Worm (Caenorhabditis elegans): ENCODE measurements around the gene str-16.

The str-16 gene

DNA sequence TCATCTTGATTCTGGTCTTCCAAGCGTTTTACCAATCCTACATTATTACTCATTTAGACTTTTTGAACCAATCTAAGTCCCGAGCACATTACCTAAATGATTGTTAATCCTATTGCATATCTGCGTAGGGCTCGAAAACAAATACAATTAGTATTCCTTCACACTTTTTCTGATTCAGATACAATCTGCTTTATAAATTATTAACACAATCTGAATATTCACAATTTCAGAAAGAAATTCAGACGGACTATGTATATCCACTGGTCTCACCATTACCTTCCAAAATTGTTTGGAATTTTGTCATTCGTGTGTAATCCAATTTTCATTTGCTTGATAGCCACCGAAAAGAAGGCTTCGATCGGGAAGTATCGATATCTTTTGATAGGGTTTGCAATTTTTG is 4.5 kb downstream of the str-16 start, which contains the start of gene srj-11:
Gene srj-11, plus strand, starts transcription at position 250 of the 400 bp plus-strand sequence.
- TF ChIP-seq nhr-76 (tag; optimal IDR thresholded peaks at IDR 0.05) (no peak), mdl-1 (tag; optimal IDR thresholded peaks at IDR 0.05) (no peak), nhr-23 (tag; optimal IDR thresholded peaks at IDR 0.05) (no peak), snpc-4 (tag; optimal IDR thresholded peaks at IDR 0.05) (no peak), elt-2 (tag; optimal IDR thresholded peaks at IDR 0.05) (no peak), sea-2 (GFP tag; optimal IDR thresholded peaks at IDR 0.05) (no peak), nhr-43 (tag; optimal IDR thresholded peaks at IDR 0.05; ENCODE audit: poor library complexity, severe bottlenecking) (no peak), daf-12 (tag; optimal IDR thresholded peaks at IDR 0.05) (no peak), ceh-82 (tag; optimal IDR thresholded peaks at IDR 0.05) (no peak), pqm-1 (tag; optimal IDR thresholded peaks at IDR 0.05) (no peak), nhr-28 (tag; optimal IDR thresholded peaks at IDR 0.05) (no peak)

- TF ChIP-seq nhr-67 (tag; optimal IDR thresholded peaks at IDR 0.05) (no peak), pha-4 (tag; optimal IDR thresholded peaks at IDR 0.05) (no peak), nhr-12 (tag; optimal IDR thresholded peaks at IDR 0.05) (no peak), eor-1 (tag; optimal IDR thresholded peaks at IDR 0.05) (no peak), ZK546.5 (tag; optimal IDR thresholded peaks at IDR 0.05) (no peak), unc-39 (tag; optimal IDR thresholded peaks at IDR 0.05) (no peak), fos-1 (tag; optimal IDR thresholded peaks at IDR 0.05) (no peak), ceh-9 (tag; optimal IDR thresholded peaks at IDR 0.05) (no peak), elt-3 (tag; optimal IDR thresholded peaks at IDR 0.05) (no peak), ztf-4 (tag; optimal IDR thresholded peaks at IDR 0.05) (no peak), pqm-1 (tag; optimal IDR thresholded peaks at IDR 0.05) (no peak), unc-62 (GFP tag; optimal IDR thresholded peaks at IDR 0.05) (no peak), elt-2 (tag; optimal IDR thresholded peaks at IDR 0.05) (no peak), mml-1 (tag; optimal IDR thresholded peaks at IDR 0.05) (no peak)
Measured at ce11 chrV:3242984-3243383, 6.3 kb downstream of the str-16 start, which contains the start of gene gst-23. Gene gst-23, plus strand, starts transcription at chrV:3243284.

DNA sequence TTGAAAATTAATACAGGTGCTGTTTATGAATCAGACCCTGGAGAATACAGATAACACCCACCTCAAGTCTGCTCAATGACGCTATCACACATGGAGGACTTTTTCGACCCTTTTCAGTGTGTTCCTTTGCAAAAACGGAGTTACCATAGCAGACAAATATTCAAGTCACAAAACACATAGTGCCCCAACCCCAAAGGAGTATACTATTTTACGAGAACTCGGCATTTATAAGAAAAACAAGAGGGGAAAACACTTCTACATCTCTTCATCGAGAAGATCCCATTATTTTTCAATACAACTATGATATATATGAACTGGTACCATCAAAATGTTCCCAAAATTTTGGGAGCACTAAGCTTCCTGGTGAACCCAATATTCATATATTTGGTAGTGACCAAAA is 8.0 kb downstream of the str-16 start, which contains the start of gene srj-7:
Gene srj-7, plus strand, starts transcription at position 301 of the 400 bp plus-strand sequence.
- TF ChIP-seq nhr-237 (tag; optimal IDR thresholded peaks at IDR 0.05) (no peak), R02D3.7 (tag; optimal IDR thresholded peaks at IDR 0.05) (no peak), eor-1 (tag; optimal IDR thresholded peaks at IDR 0.05) (no peak), lsy-12 (tag; optimal IDR thresholded peaks at IDR 0.05) (no peak), nhr-77 (tag; optimal IDR thresholded peaks at IDR 0.05) (no peak), nhr-28 (tag; optimal IDR thresholded peaks at IDR 0.05) (no peak), snpc-4 (tag; optimal IDR thresholded peaks at IDR 0.05) (no peak)

DNA sequence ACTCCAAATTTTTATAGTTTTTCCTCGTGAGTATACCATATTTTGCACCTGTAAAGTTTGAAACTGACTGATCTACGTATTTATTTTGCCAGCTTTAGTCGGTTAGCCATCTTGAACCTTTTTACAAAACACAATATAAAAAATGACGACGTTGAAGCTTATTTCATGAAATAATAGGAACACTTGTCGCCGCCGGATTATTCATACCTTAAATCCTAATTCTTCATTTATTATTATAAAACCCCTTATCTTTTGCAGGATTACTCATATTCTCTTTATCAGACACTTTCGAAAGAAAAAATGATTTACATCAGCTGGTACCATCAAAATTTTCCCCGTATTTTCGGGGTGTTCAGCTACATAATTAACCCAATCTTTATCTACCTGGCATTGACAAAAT is 10.8 kb downstream of the str-16 start, which contains the start of gene srj-8:
Gene srj-8, plus strand, starts transcription at position 301 of the 400 bp plus-strand sequence.
- TF ChIP-seq mml-1 (tag; optimal IDR thresholded peaks at IDR 0.05) (no peak), zag-1 (tag; optimal IDR thresholded peaks at IDR 0.05) (no peak), nhr-25 (tag; optimal IDR thresholded peaks at IDR 0.05) (no peak), lin-39 (tag; optimal IDR thresholded peaks at IDR 0.05) (no peak), skn-1 (tag; optimal IDR thresholded peaks at IDR 0.05) (no peak), pha-4 (tag; optimal IDR thresholded peaks at IDR 0.05) (no peak), hmg-11 (tag; optimal IDR thresholded peaks at IDR 0.05) (no peak), egl-5 (tag; optimal IDR thresholded peaks at IDR 0.05) (no peak), egl-27 (tag; optimal IDR thresholded peaks at IDR 0.05) (no peak), nhr-77 (tag; optimal IDR thresholded peaks at IDR 0.05) (no peak), ceh-9 (tag; optimal IDR thresholded peaks at IDR 0.05) (no peak), nhr-67 (tag; optimal IDR thresholded peaks at IDR 0.05) (no peak), nhr-76 (tag; optimal IDR thresholded peaks at IDR 0.05) (no peak), nhr-43 (tag; optimal IDR thresholded peaks at IDR 0.05; ENCODE audit: poor library complexity, severe bottlenecking) (no peak), elt-2 (tag; optimal IDR thresholded peaks at IDR 0.05) (no peak), ZK546.5 (tag; optimal IDR thresholded peaks at IDR 0.05) (no peak), mdl-1 (tag; optimal IDR thresholded peaks at IDR 0.05) (no peak), eor-1 (tag; optimal IDR thresholded peaks at IDR 0.05) (no peak), elt-3 (tag; optimal IDR thresholded peaks at IDR 0.05) (no peak)

ce11 chrV:3250153-3250552 is 13.5 kb downstream of the str-16 start, which contains the start of gene T28A11.13:
Gene T28A11.13, minus strand, starts transcription at chrV:3250253.
- TF ChIP-seq elt-3 (tag; optimal IDR thresholded peaks at IDR 0.05) (no peak), nhr-28 (tag; optimal IDR thresholded peaks at IDR 0.05) (no peak), sea-2 (GFP tag; optimal IDR thresholded peaks at IDR 0.05) (no peak), mml-1 (tag; optimal IDR thresholded peaks at IDR 0.05) (no peak), jun-1 (tag; optimal IDR thresholded peaks at IDR 0.05) (no peak), ztf-4 (tag; optimal IDR thresholded peaks at IDR 0.05) (no peak), nhr-23 (tag; optimal IDR thresholded peaks at IDR 0.05) (no peak), mdl-1 (tag; optimal IDR thresholded peaks at IDR 0.05) (no peak), nhr-11 (tag; optimal IDR thresholded peaks at IDR 0.05) (no peak), unc-39 (tag; optimal IDR thresholded peaks at IDR 0.05) (no peak), hmg-11 (tag; optimal IDR thresholded peaks at IDR 0.05) (no peak), nhr-43 (tag; optimal IDR thresholded peaks at IDR 0.05; ENCODE audit: poor library complexity, severe bottlenecking) (no peak), nfya-1 (tag; optimal IDR thresholded peaks at IDR 0.05; ENCODE audit: insufficient read depth) (no peak), daf-12 (tag; optimal IDR thresholded peaks at IDR 0.05) (no peak), R02D3.7 (tag; optimal IDR thresholded peaks at IDR 0.05) (no peak), snpc-4 (tag; optimal IDR thresholded peaks at IDR 0.05) (no peak), lin-15B (tag; optimal IDR thresholded peaks at IDR 0.05) (no peak), zag-1 (tag; optimal IDR thresholded peaks at IDR 0.05) (no peak), aly-2 (tag; optimal IDR thresholded peaks at IDR 0.05) (no peak)

Data from whole organism, L3 larva.